Fruit fly (Drosophila melanogaster): ENCODE results near the gene Dhfr.

Dhfr gene

DNA sequence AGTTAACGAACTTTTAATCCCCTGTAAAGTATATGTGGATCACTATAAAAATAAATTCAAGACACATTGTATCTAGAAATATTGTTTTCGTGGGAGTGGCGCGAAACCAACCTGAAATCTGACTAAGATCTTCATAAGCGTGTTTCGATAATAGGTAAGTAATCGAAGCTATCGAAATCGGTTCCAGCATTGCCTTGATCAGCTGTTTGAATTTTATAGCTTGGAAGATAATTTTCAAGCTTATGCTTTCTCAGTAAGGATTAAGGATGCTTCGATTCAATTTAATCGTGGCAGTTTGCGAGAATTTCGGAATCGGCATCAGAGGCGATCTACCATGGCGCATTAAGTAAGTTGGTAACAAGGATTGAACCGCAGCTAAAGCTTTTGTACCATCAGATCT lies at the start of gene Dhfr:
Gene Dhfr, plus strand, starts transcription at position 173 of the 400 bp plus-strand sequence.
- TF ChIP-seq bbx (GFP tag; IDR thresholded peaks at IDR 0.05; ENCODE audit: partially characterized antibody) (peak; percentile 18; the same call in 1 of the 2 replicates), pzg (GFP tag; optimal IDR thresholded peaks at IDR 0.05) (peak; percentile 23), cwo (GFP tag; optimal IDR thresholded peaks at IDR 0.05) (no peak), nau (GFP tag; optimal IDR thresholded peaks at IDR 0.05) (no peak), Sry-δ (GFP tag; optimal IDR thresholded peaks at IDR 0.05) (peak; percentile 18), BtbVII (GFP tag; optimal IDR thresholded peaks at IDR 0.05) (no peak), slbo (GFP tag; IDR thresholded peaks at IDR 0.05) (no peak), crp (GFP tag; optimal IDR thresholded peaks at IDR 0.05) (peak in 1 of 2 experiments; percentile 67), CG4707 (GFP tag; optimal IDR thresholded peaks at IDR 0.05) (no peak), stwl (tag; optimal IDR thresholded peaks at IDR 0.05) (peak; percentile 72), hbn (GFP tag; IDR thresholded peaks at IDR 0.05; ENCODE audit: partially characterized antibody) (peak; percentile 50; the same call in 1 of the 2 replicates), CG6791 (GFP tag; IDR thresholded peaks at IDR 0.05; ENCODE audit: partially characterized antibody) (peak; percentile 35; the same call in 1 of the 3 replicates), zen2 (GFP tag; IDR thresholded peaks at IDR 0.05; ENCODE audit: partially characterized antibody) (peak; percentile 57; the same call in 1 of the 3 replicates), trem (tag; optimal IDR thresholded peaks at IDR 0.05) (peak; percentile 21), CG9727 (GFP tag; optimal IDR thresholded peaks at IDR 0.05) (no peak), CG13287 (GFP tag; IDR thresholded peaks at IDR 0.05; ENCODE audit: partially characterized antibody) (peak; percentile 55), Scr (GFP tag; IDR thresholded peaks at IDR 0.05; ENCODE audit: partially characterized antibody) (peak; percentile 36; the same call in 1 of the 2 replicates), tup (GFP tag; optimal IDR thresholded peaks at IDR 0.05) (no peak), CG2129 (GFP tag; IDR thresholded peaks at IDR 0.05; ENCODE audit: partially characterized antibody) (0 out of 2 replicates have a peak, but pooled peaks have one; percentile 13), bsh (GFP tag; optimal IDR thresholded peaks at IDR 0.05) (no peak), Dll (GFP tag; IDR thresholded peaks at IDR 0.05; ENCODE audit: partially characterized antibody) (peak; percentile 61; the same call in 2 of the 4 replicates), Dref (GFP tag; IDR thresholded peaks at IDR 0.05) (peak; percentile 62), MBD-R2 (GFP tag; IDR thresholded peaks at IDR 0.05) (peak; percentile 70; the same call in 1 of the 2 replicates), ftz-f1 (GFP tag; optimal IDR thresholded peaks at IDR 0.05) (no peak), Abd-B (GFP tag; optimal IDR thresholded peaks at IDR 0.05) (no peak), HLH4C (GFP tag; IDR thresholded peaks at IDR 0.05; ENCODE audit: partially characterized antibody) (peak; percentile 60; the same call in 2 of the 3 replicates)

DNA sequence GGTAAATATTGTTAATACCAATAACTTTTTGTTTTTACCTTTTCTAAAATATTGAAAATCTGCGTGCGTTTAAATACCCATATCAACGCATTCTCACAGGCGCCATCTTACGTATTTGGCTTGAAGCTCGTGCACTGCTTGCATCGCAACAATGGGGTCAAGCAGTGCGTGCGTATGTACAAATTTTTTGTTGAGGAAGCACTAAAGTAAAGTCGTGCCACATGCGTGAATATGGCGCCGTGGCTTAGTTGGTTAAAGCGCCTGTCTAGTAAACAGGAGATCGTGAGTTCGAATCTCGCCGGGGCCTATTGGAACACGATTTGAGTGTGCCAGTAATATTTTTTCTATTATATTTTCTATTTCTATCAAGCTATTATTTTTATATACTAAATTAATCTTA lies 49.3 kb upstream of the Dhfr start:
- TF ChIP-seq Xbp1 (GFP tag; optimal IDR thresholded peaks at IDR 0.05) (peak; percentile 67), crol (GFP tag; IDR thresholded peaks at IDR 0.05) (no peak), dati (GFP tag; IDR thresholded peaks at IDR 0.05) (no peak), run (tag; optimal IDR thresholded peaks at IDR 0.05) (no peak), ftz-f1 (GFP tag; optimal IDR thresholded peaks at IDR 0.05) (peak; percentile 12), CG30431 (GFP tag; optimal IDR thresholded peaks at IDR 0.05) (no peak), CG10321 (GFP tag; IDR thresholded peaks at IDR 0.05) (no peak), h (optimal IDR thresholded peaks at IDR 0.05) (no peak), CG7928 (GFP tag; optimal IDR thresholded peaks at IDR 0.05) (no peak), gfzf (GFP tag; optimal IDR thresholded peaks at IDR 0.05) (no peak), pho (GFP tag; optimal IDR thresholded peaks at IDR 0.05) (peak; percentile 14), gem (tag; optimal IDR thresholded peaks at IDR 0.05) (peak; percentile 10), Bgb (GFP tag; IDR thresholded peaks at IDR 0.05; ENCODE audit: partially characterized antibody) (peak; percentile 80), bbx (GFP tag; IDR thresholded peaks at IDR 0.05; ENCODE audit: partially characterized antibody) (peak; percentile 65), CG4820 (GFP tag; optimal IDR thresholded peaks at IDR 0.05) (peak; percentile 15), tll (GFP tag; optimal IDR thresholded peaks at IDR 0.05) (no peak), Vsx1 (GFP tag; optimal IDR thresholded peaks at IDR 0.05) (no peak), Gug (GFP tag; IDR thresholded peaks at IDR 0.05) (no peak), CG3407 (GFP tag; optimal IDR thresholded peaks at IDR 0.05) (peak; percentile 1), Stat92E (GFP tag; optimal IDR thresholded peaks at IDR 0.05) (peak in 1 of 3 experiments; percentile 89), Blimp-1 (GFP tag; optimal IDR thresholded peaks at IDR 0.05) (no peak), CG6765 (GFP tag; optimal IDR thresholded peaks at IDR 0.05) (peak; percentile 47), da (GFP tag; optimal IDR thresholded peaks at IDR 0.05) (no peak), ssp (GFP tag; IDR thresholded peaks at IDR 0.05) (no peak)
